Worm (Caenorhabditis elegans) whole organism, L4 larva: Measurements from ENCODE around the gene F59B2.12.

Source experiments
- F26F4.8 ChIP-seq: fragments of 200-800 bp; sonication (Bioruptor generic); conservative IDR thresholded peaks from 2 replicates; pipeline ENCODE4 v1.3.6; 2022; ENCODE audit warnings: missing genetic modification characterization, missing compliant biosample characterization
- F37D6.2 ChIP-seq: sonication (generic microtip); optimal IDR thresholded peaks from 2 replicates; lab custom pipeline; 2016; ENCODE audit warnings: mild to moderate bottlenecking, missing genetic modification characterization, missing compliant biosample characterization
- T26A8.4 ChIP-seq: fragments of 200-800 bp; sonication (Bioruptor generic); IDR thresholded peaks from 2 replicates; pipeline ENCODE4 v1.3.6; 2022; ENCODE audit warnings: missing genetic modification characterization, missing compliant biosample characterization
- Y75B8A.6 ChIP-seq: fragments of 200-800 bp; sonication (Bioruptor generic); IDR thresholded peaks from 2 replicates; pipeline ENCODE4 v1.3.6; 2022; ENCODE audit warnings: missing genetic modification reagents, missing genetic modification characterization, missing compliant biosample characterization
- ZK546.5 ChIP-seq, 2 experiments: sonication (generic microtip); optimal IDR thresholded peaks; 2 replicates each; lab custom pipeline; 2017; ENCODE audit warnings: missing biosample characterization in 2 of 2, missing genetic modification characterization in 2 of 2
- aha-1 ChIP-seq: fragments of 150-350 bp; peaks from one replicate; lab custom pipeline; 2014; ENCODE audit warnings: missing biosample characterization, missing genetic modification characterization
- attf-4 ChIP-seq: sonication (generic microtip); optimal IDR thresholded peaks from 3 replicates; lab custom pipeline; 2017; ENCODE audit warnings: missing biosample characterization, missing genetic modification characterization
- ceh-20 ChIP-seq: fragments of 200-800 bp; sonication (Bioruptor generic); IDR thresholded peaks from 2 replicates; pipeline ENCODE4 v1.3.6; 2022; ENCODE audit warnings: missing genetic modification reagents, missing genetic modification characterization, missing compliant biosample characterization
- dmd-6 ChIP-seq: fragments of 200-800 bp; sonication (Bioruptor generic); IDR thresholded peaks from 2 replicates; pipeline ENCODE4 v1.3.6; 2022; ENCODE audit warnings: missing genetic modification reagents, missing genetic modification characterization, missing compliant biosample characterization
- dmd-9 ChIP-seq: fragments of 200-800 bp; sonication (Bioruptor generic); IDR thresholded peaks from 2 replicates; pipeline ENCODE4 v1.3.6; 2022; ENCODE audit warnings: missing genetic modification reagents, missing genetic modification characterization, missing compliant biosample characterization
- duxl-1 ChIP-seq: sonication (generic microtip); optimal IDR thresholded peaks from 2 replicates; lab custom pipeline; 2016; ENCODE audit warnings: mild to moderate bottlenecking, missing genetic modification characterization, moderate library complexity, missing compliant biosample characterization; ENCODE audit not compliant: poor library complexity
- dve-1 ChIP-seq: sonication (generic microtip); optimal IDR thresholded peaks from 2 replicates; lab custom pipeline; 2017; ENCODE audit warnings: antibody characterized with exemption, mild to moderate bottlenecking, missing genetic modification characterization, missing compliant biosample characterization; ENCODE audit not compliant: insufficient read depth
- egl-27 ChIP-seq: sonication (generic microtip); optimal IDR thresholded peaks from 3 replicates; lab custom pipeline; 2017; ENCODE audit warnings: missing biosample characterization, missing genetic modification reagents, missing genetic modification characterization
- gei-8 ChIP-seq: fragments of 200-800 bp; sonication (Bioruptor generic); optimal IDR thresholded peaks from 2 replicates; lab custom pipeline; 2018; ENCODE audit warnings: mild to moderate bottlenecking, missing genetic modification characterization, missing compliant biosample characterization
- hlh-11 ChIP-seq: fragments of 200-800 bp; sonication (Bioruptor generic); optimal IDR thresholded peaks from 2 replicates; lab custom pipeline; 2018; ENCODE audit warnings: mild to moderate bottlenecking, missing genetic modification characterization, missing compliant biosample characterization
- hlh-30 ChIP-seq: sonication (generic microtip); optimal IDR thresholded peaks from 2 replicates; lab custom pipeline; 2017; ENCODE audit warnings: antibody characterized with exemption, mild to moderate bottlenecking, missing genetic modification characterization, missing compliant biosample characterization; ENCODE audit not compliant: insufficient read depth
- hmg-1.1 ChIP-seq: fragments of 200-800 bp; sonication (Bioruptor generic); IDR thresholded peaks from 2 replicates; pipeline ENCODE4 v1.3.6; 2022; ENCODE audit warnings: missing genetic modification reagents, missing genetic modification characterization, missing compliant biosample characterization
- lim-7 ChIP-seq: fragments of 200-800 bp; sonication (Bioruptor generic); IDR thresholded peaks from 2 replicates; pipeline ENCODE4 v1.3.6; 2022; ENCODE audit warnings: missing genetic modification characterization, missing compliant biosample characterization
- lsy-2 ChIP-seq, 2 experiments: fragments of 150-350 bp in 1 of 2; sonication (generic microtip) in 1 of 2; optimal IDR thresholded peaks; 2 replicates each; lab custom pipeline; 2014 to 2017; ENCODE audit warnings: missing biosample characterization in 2 of 2, missing genetic modification characterization in 2 of 2
- mdt-29 ChIP-seq: fragments of 200-800 bp; sonication (Bioruptor generic); IDR thresholded peaks from 2 replicates; pipeline ENCODE4 v1.3.6; 2022; ENCODE audit warnings: missing genetic modification reagents, missing genetic modification characterization, missing compliant biosample characterization
- nhr-10 ChIP-seq: fragments of 150-350 bp; optimal IDR thresholded peaks from 2 replicates; lab custom pipeline; 2014; ENCODE audit warnings: missing biosample characterization, missing genetic modification characterization
- nhr-102 ChIP-seq: sonication (generic microtip); optimal IDR thresholded peaks from 2 replicates; lab custom pipeline; 2016; ENCODE audit warnings: mild to moderate bottlenecking, missing genetic modification characterization, moderate library complexity, missing compliant biosample characterization
- nhr-11 ChIP-seq: fragments of 150-350 bp; optimal IDR thresholded peaks from 2 replicates; lab custom pipeline; 2014; ENCODE audit warnings: missing biosample characterization, missing genetic modification characterization
- nhr-237 ChIP-seq: sonication (generic microtip); optimal IDR thresholded peaks from 2 replicates; lab custom pipeline; 2017; ENCODE audit warnings: missing biosample characterization, missing genetic modification characterization
- nhr-76 ChIP-seq: fragments of 150-350 bp; optimal IDR thresholded peaks from 2 replicates; lab custom pipeline; 2014; ENCODE audit warnings: missing biosample characterization, missing genetic modification characterization
- pha-4 ChIP-seq, 2 experiments: fragments of 150-350 bp in 1 of 2; fragments of 200-800 bp in 1 of 2; sonication (Bioruptor generic) in 1 of 2; IDR thresholded peaks in 1 of 2; optimal IDR thresholded peaks in 1 of 2; 2 replicates each; pipeline versions ENCODE4 v1.3.6 to Lab custom; 2014 to 2022; ENCODE audit warnings: missing genetic modification characterization in 2 of 2, missing genetic modification reagents in 2 of 2, missing biosample characterization in 1 of 2, missing compliant biosample characterization in 1 of 2
- rbr-2 ChIP-seq: sonication (generic microtip); optimal IDR thresholded peaks from 2 replicates; lab custom pipeline; 2016; ENCODE audit warnings: missing genotype, missing genetic modification characterization, missing compliant biosample characterization
- saeg-2 ChIP-seq: fragments of 200-800 bp; sonication (Bioruptor generic); IDR thresholded peaks from 2 replicates; pipeline ENCODE4 v1.3.6; 2022; ENCODE audit warnings: missing genetic modification reagents, missing genetic modification characterization, missing compliant biosample characterization
- set-16 ChIP-seq: fragments of 200-800 bp; sonication (Bioruptor generic); IDR thresholded peaks from 2 replicates; pipeline ENCODE4 v1.3.6; 2022; ENCODE audit warnings: missing genetic modification reagents, missing genetic modification characterization, missing compliant biosample characterization
- snpc-4 ChIP-seq: fragments of 150-350 bp; optimal IDR thresholded peaks from 2 replicates; lab custom pipeline; 2014; ENCODE audit warnings: missing biosample characterization, missing genetic modification characterization
- spr-1 ChIP-seq: sonication (generic microtip); optimal IDR thresholded peaks from 2 replicates; lab custom pipeline; 2016; ENCODE audit warnings: mild to moderate bottlenecking, missing genetic modification characterization, missing compliant biosample characterization
- spr-3 ChIP-seq: fragments of 200-800 bp; sonication (Bioruptor generic); optimal IDR thresholded peaks from 2 replicates; lab custom pipeline; 2018; ENCODE audit warnings: mild to moderate bottlenecking, missing genetic modification characterization, missing compliant biosample characterization
- tra-1 ChIP-seq: fragments of 200-800 bp; sonication (Bioruptor generic); IDR thresholded peaks from 2 replicates; pipeline ENCODE4 v1.3.6; 2022; ENCODE audit warnings: missing genetic modification reagents, missing genetic modification characterization, missing compliant biosample characterization
- unc-39 ChIP-seq: sonication (generic microtip); optimal IDR thresholded peaks from 2 replicates; lab custom pipeline; 2017; ENCODE audit warnings: missing biosample characterization, missing genetic modification characterization
- unc-62 ChIP-seq, 3 experiments: fragments of 150-350 bp in 1 of 3; sonication (generic microtip); optimal IDR thresholded peaks in 2 of 3; peaks in 1 of 3; 1 replicate in 1 of 3; 2 replicates in 2 of 3; lab custom pipeline; 2014 to 2017; ENCODE audit warnings: missing biosample characterization in 3 of 3, missing genetic modification characterization in 3 of 3, missing genetic modification reagents in 3 of 3, missing genotype in 1 of 3
- zag-1 ChIP-seq: fragments of 150-350 bp; optimal IDR thresholded peaks from 2 replicates; lab custom pipeline; 2014; ENCODE audit warnings: missing biosample characterization, missing genetic modification characterization
- zip-2 ChIP-seq: fragments of 150-350 bp; optimal IDR thresholded peaks from 2 replicates; lab custom pipeline; 2014; ENCODE audit warnings: missing biosample characterization, missing genetic modification characterization

F59B2.12 gene

DNA sequence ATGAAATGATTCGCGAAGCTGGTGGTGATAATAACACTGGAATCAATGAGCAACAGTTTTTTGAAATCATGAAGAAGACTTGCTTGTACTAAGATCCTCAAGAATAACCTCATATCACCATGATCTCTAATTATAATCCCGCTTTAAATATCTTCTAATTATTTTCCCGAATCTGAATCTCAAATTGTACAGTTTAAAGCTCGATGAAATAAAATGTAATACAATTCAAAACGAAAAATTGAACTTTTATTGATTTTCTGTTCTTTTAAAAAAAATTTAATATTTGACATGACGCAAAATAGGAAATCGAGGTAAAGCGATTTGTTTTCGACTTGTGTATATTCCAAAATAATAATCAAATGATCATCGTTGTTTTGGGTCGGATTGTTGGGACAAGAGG is 42.6 kb upstream of the F59B2.12 start (continued):
- TF ChIP-seq egl-27 (tag; lab: Kevin White, UChicago): no peak
- TF ChIP-seq dve-1 (tag; lab: Kevin White, UChicago): peak; percentile 17
- peak; percentile 41 for TF ChIP-seq gei-8
- TF ChIP-seq pha-4 (GFP tag; IDR thresholded peaks at IDR 0.05; lab: Robert Waterston, UW): peak; percentile 33; the same call in 1 of the 2 replicates
- no peak for TF ChIP-seq pha-4 (tag; optimal IDR thresholded peaks at IDR 0.05; lab: Kevin White, UChicago)
- TF ChIP-seq F37D6.2 (tag; lab: Kevin White, UChicago): no peak
- no peak for TF ChIP-seq attf-4 (tag; lab: Kevin White, UChicago)
- no peak for TF ChIP-seq nhr-76
- TF ChIP-seq hlh-30 (tag; lab: Kevin White, UChicago): no peak

- TF ChIP-seq hmg-1.1 (GFP tag; lab: Robert Waterston, UW) (0 out of 2 replicates have a peak, but pooled peaks have one; percentile 35), hlh-30 (tag; lab: Kevin White, UChicago) (peak; percentile 29), saeg-2 (GFP tag; lab: Robert Waterston, UW) (peak; percentile 53; the same call in 1 of the 2 replicates), F26F4.8 (GFP tag; lab: Robert Waterston, UW) (no peak), ceh-20 (GFP tag; lab: Robert Waterston, UW) (0 out of 2 replicates have a peak, but pooled peaks have one; percentile 28), zip-2 (tag; lab: Kevin White, UChicago) (no peak), set-16 (no peak), dve-1 (tag; lab: Kevin White, UChicago) (peak; percentile 32), lsy-2 (tag; optimal IDR thresholded peaks at IDR 0.05; lab: Kevin White, UChicago) (peak in 1 of 2 experiments; percentile 32), aha-1 (peak; percentile 58), mdt-29 (GFP tag; lab: Robert Waterston, UW) (0 out of 2 replicates have a peak, but pooled peaks have one; percentile 36), Y75B8A.6 (GFP tag; lab: Robert Waterston, UW) (0 out of 2 replicates have a peak, but pooled peaks have one; percentile 2), spr-3 (GFP tag; lab: Kevin White, UChicago) (peak; percentile 19), dmd-9 (GFP tag; lab: Robert Waterston, UW) (peak; percentile 27; the same call in 1 of the 2 replicates), lim-7 (GFP tag; lab: Robert Waterston, UW) (0 out of 2 replicates have a peak, but pooled peaks have one; percentile 5), unc-62 (GFP tag; optimal IDR thresholded peaks at IDR 0.05 in 1 of 2; lab: Kevin White, UChicago) (peak in 1 of 2 experiments; percentile 82), unc-62 (tag; optimal IDR thresholded peaks at IDR 0.05; lab: Kevin White, UChicago) (no peak), dmd-6 (GFP tag; lab: Robert Waterston, UW) (0 out of 2 replicates have a peak, but pooled peaks have one; percentile 26), hlh-11 (tag; lab: Kevin White, UChicago) (peak; percentile 29), nhr-102 (no peak), duxl-1 (tag; lab: Kevin White, UChicago) (peak; percentile 23)
These were observed 38.7 kb upstream of the F59B2.12 start for ce11 chrIII:8978512-8979352.

DNA sequence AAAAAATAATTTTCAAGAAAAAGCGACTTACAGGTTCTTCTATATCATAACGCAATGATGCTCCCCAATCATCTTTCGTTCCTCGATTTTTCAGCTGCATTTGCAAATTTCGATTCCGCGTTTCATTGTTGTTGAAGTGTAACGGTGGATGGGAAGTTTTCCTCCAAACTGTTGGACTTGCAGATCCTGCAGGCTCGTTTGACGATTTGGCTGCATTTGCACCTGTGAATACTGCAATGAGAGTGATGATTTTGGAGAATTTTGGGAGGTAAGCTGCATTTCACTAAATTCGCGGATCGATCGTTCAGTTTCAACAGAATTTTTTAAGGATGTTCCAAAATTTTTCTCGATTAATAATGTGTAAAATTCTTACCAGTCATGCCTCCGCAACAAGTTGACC is 36.5 kb upstream of the F59B2.12 start:
- TF ChIP-seq spr-1 (tag; lab: Kevin White, UChicago) (no peak), nhr-11 (tag; lab: Kevin White, UChicago) (no peak), tra-1 (no peak), nhr-237 (tag; lab: Kevin White, UChicago) (no peak), zag-1 (tag; lab: Kevin White, UChicago) (no peak), nhr-10 (tag; lab: Kevin White, UChicago) (no peak), unc-62 (GFP tag; optimal IDR thresholded peaks at IDR 0.05 in 1 of 2; lab: Kevin White, UChicago) (peak in 1 of 2 experiments; percentile 91), unc-62 (tag; optimal IDR thresholded peaks at IDR 0.05; lab: Kevin White, UChicago) (no peak), dmd-9 (GFP tag; lab: Robert Waterston, UW) (no peak), aha-1 (peak; percentile 84), snpc-4 (tag; lab: Kevin White, UChicago) (no peak), attf-4 (tag; lab: Kevin White, UChicago) (no peak), lim-7 (GFP tag; lab: Robert Waterston, UW) (no peak), T26A8.4 (GFP tag; lab: Robert Waterston, UW) (no peak), unc-39 (tag; lab: Kevin White, UChicago) (no peak), rbr-2 (tag; lab: Kevin White, UChicago) (no peak), ZK546.5 (tag; optimal IDR thresholded peaks at IDR 0.05; lab: Kevin White, UChicago) (no peak)
